Worm (Caenorhabditis elegans): ENCODE measurements around the gene R10E12.2.

- TF ChIP-seq him-1 (tag; optimal IDR thresholded peaks at IDR 0.05) (no peak), dao-5 (tag; optimal IDR thresholded peaks at IDR 0.05) (no peak)
Observed at ce11 chrIII:9913722-9914121, 59.9 kb downstream of the R10E12.2 start, which contains the start of gene cbp-3.
